Worm (Caenorhabditis elegans) whole organism, L4 larva: ENCODE data around the gene cah-3.

Experiments
- ama-1 ChIP-seq: fragments of 150-350 bp; optimal IDR thresholded peaks from 2 replicates; lab custom pipeline; 2014; ENCODE audit warnings: inconsistent platforms, mixed read lengths
- attf-4 ChIP-seq: sonication (generic microtip); optimal IDR thresholded peaks from 3 replicates; lab custom pipeline; 2017; ENCODE audit warnings: missing biosample characterization, missing genetic modification characterization
- ceh-82 ChIP-seq: sonication (generic microtip); optimal IDR thresholded peaks from 2 replicates; lab custom pipeline; 2017; ENCODE audit warnings: missing biosample characterization, missing genetic modification characterization
- jun-1 ChIP-seq: fragments of 150-350 bp; optimal IDR thresholded peaks from 2 replicates; lab custom pipeline; 2014; ENCODE audit warnings: missing biosample characterization, missing genetic modification reagents, missing genetic modification characterization
- lin-15B ChIP-seq: fragments of 150-350 bp; sonication (generic microtip); optimal IDR thresholded peaks from 3 replicates; lab custom pipeline; 2014; ENCODE audit warnings: missing biosample characterization, missing genetic modification characterization
- mxl-3 ChIP-seq: fragments of 200-800 bp; sonication (Bioruptor generic); optimal IDR thresholded peaks from 2 replicates; lab custom pipeline; 2018; ENCODE audit warnings: mild to moderate bottlenecking, missing genetic modification characterization, missing compliant biosample characterization
- nhr-111 ChIP-seq: fragments of 200-800 bp; sonication (Bioruptor generic); optimal IDR thresholded peaks from 2 replicates; lab custom pipeline; 2018; ENCODE audit warnings: mild to moderate bottlenecking, missing genetic modification characterization, missing compliant biosample characterization
- set-16 ChIP-seq: fragments of 200-800 bp; sonication (Bioruptor generic); IDR thresholded peaks from 2 replicates; pipeline ENCODE4 v1.3.6; 2022; ENCODE audit warnings: missing genetic modification reagents, missing genetic modification characterization, missing compliant biosample characterization
- snpc-4 ChIP-seq: fragments of 150-350 bp; optimal IDR thresholded peaks from 2 replicates; lab custom pipeline; 2014; ENCODE audit warnings: missing biosample characterization, missing genetic modification characterization
- unc-62 ChIP-seq, 3 experiments: fragments of 150-350 bp in 1 of 3; sonication (generic microtip); optimal IDR thresholded peaks in 2 of 3; peaks in 1 of 3; 1 replicate in 1 of 3; 2 replicates in 2 of 3; lab custom pipeline; 2014 to 2017; ENCODE audit warnings: missing biosample characterization in 3 of 3, missing genetic modification characterization in 3 of 3, missing genetic modification reagents in 3 of 3, missing genotype in 1 of 3

ce11 chrX:16519517-16519916, 32.2 kb downstream of the cah-3 start, which contains the start of gene T25D1.1:
- no peak for TF ChIP-seq set-16 (GFP tag; lab: Robert Waterston, UW)
- no peak for TF ChIP-seq snpc-4 (tag; lab: Kevin White, UChicago)
- TF ChIP-seq mxl-3 = no peak
- no peak for TF ChIP-seq ama-1
- no peak for TF ChIP-seq attf-4 (tag; lab: Kevin White, UChicago)
- no peak for TF ChIP-seq ceh-82
- no peak for TF ChIP-seq lin-15B (tag; lab: Kevin White, UChicago)
- no peak for TF ChIP-seq jun-1
- TF ChIP-seq nhr-111 = no peak
- TF ChIP-seq unc-62 (GFP tag; optimal IDR thresholded peaks at IDR 0.05 in 1 of 2; lab: Kevin White, UChicago) = no peak
- no peak for TF ChIP-seq unc-62 (tag; optimal IDR thresholded peaks at IDR 0.05; lab: Kevin White, UChicago)
